Worm (Caenorhabditis elegans): ENCODE results near the gene W03C9.1.

The W03C9.1 gene

ce11 chrII:11916945-11917344 is 45.0 kb downstream of the W03C9.1 start:
- TF ChIP-seq repo-1 (tag; optimal IDR thresholded peaks at IDR 0.05) (peak; percentile 12), aptf-2 (GFP tag; conservative IDR thresholded peaks at IDR 0.05) (no peak), F57A8.1 (GFP tag; optimal IDR thresholded peaks at IDR 0.05) (no peak), ceh-79 (tag; optimal IDR thresholded peaks at IDR 0.05) (no peak), hrde-1 (tag; optimal IDR thresholded peaks at IDR 0.05; ENCODE audit: borderline replicate concordance) (no peak), F37B4.10 (GFP tag; IDR thresholded peaks at IDR 0.05) (peak; percentile 63; the same call in 1 of the 2 replicates), atf-7 (tag; optimal IDR thresholded peaks at IDR 0.05) (no peak), zfh-2 (GFP tag; conservative IDR thresholded peaks at IDR 0.05) (peak; percentile 79), snpc-1.3 (tag; optimal IDR thresholded peaks at IDR 0.05; ENCODE audit: insufficient read depth) (no peak), let-607 (tag; optimal IDR thresholded peaks at IDR 0.05) (peak in 1 of 2 experiments; percentile 17), K11D2.4 (GFP tag; IDR thresholded peaks at IDR 0.05) (0 out of 2 replicates have a peak, but pooled peaks have one; percentile 19), Y53G8AR.9 (GFP tag; conservative IDR thresholded peaks at IDR 0.05) (no peak), egrh-3 (GFP tag; IDR thresholded peaks at IDR 0.05) (peak; percentile 33; the same call in 1 of the 2 replicates)

- TF ChIP-seq tbp1 (GFP tag; optimal IDR thresholded peaks at IDR 0.05): no peak
- peak; percentile 43 for TF ChIP-seq lsl-1 (GFP tag; optimal IDR thresholded peaks at IDR 0.05)
- no peak for TF ChIP-seq snpc-1.3 (tag; optimal IDR thresholded peaks at IDR 0.05; ENCODE audit: insufficient read depth)
- TF ChIP-seq T07F8.4 (tag; optimal IDR thresholded peaks at IDR 0.05): peak; percentile 27
- TF ChIP-seq sdz-38 (tag; optimal IDR thresholded peaks at IDR 0.05): no peak
- TF ChIP-seq nhr-120 (GFP tag; IDR thresholded peaks at IDR 0.05): no peak
- TF ChIP-seq hmg-1.2 (GFP tag; IDR thresholded peaks at IDR 0.05): 0 out of 2 replicates have a peak, but pooled peaks have one; percentile 24
- no peak for TF ChIP-seq attf-5 (GFP tag; optimal IDR thresholded peaks at IDR 0.05)
- TF ChIP-seq dox-1 (GFP tag; IDR thresholded peaks at IDR 0.05): 0 out of 2 replicates have a peak, but pooled peaks have one; percentile 15
- no peak for TF ChIP-seq ceh-27 (GFP tag; optimal IDR thresholded peaks at IDR 0.05)
- no peak for TF ChIP-seq mel-28 (tag; optimal IDR thresholded peaks at IDR 0.05; ENCODE audit: borderline replicate concordance)
- TF ChIP-seq lin-26 (GFP tag; IDR thresholded peaks at IDR 0.05): peak; percentile 65
- peak; percentile 47; the same call in 1 of the 2 replicates for TF ChIP-seq pbrm-1 (GFP tag; IDR thresholded peaks at IDR 0.05)
- TF ChIP-seq die-1 (tag; optimal IDR thresholded peaks at IDR 0.05): peak; percentile 27
- peak; percentile 12 for TF ChIP-seq lin-54 (GFP tag; optimal IDR thresholded peaks at IDR 0.05)
Observed at ce11 chrII:11916555-11916941, 45.4 kb downstream of the W03C9.1 start.

DNA sequence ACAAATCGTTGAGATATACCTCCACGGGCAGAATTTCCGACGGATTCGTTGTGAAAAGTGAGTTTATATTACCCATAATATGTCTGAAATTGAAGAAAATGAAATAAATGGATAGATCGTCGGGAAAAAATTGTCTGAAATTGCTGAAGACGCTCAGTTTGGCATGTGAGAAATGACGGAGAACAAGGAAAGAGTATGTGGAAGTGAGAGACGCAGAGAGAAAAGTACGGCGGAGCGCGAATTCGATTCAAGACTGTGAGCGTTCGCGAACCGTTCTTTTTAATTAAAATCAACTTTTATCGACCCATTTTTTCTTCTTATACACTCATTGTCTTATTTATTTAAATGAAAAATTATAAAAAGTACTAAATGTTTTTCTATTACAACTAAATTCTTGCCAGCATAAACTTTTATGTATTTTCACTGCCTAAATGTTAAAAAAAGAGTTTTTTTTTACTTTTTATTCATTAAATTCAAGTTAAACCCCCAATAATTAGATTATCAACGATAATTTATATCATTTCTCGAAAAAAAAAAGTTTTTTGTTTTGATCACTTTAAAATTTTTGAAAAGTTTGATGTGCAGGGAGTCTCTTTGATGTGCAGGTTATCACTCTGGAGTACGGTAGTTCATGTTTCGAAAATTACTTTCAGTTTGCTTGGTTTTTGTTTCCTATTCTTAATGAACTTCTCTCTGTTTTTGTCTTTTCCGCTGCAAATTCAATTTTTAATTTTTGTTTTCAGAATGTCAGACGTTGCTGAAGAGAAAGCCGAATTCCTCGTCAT is 46.0 kb downstream of the W03C9.1 start, which contains the start of the genes vps-15 and hmg-12:
Gene vps-15, minus strand, starts transcription at position 83 of the 785 bp plus-strand sequence.
Gene hmg-12, plus strand, starts transcription at position 744 of the 785 bp plus-strand sequence.
- TF ChIP-seq F49E8.2 (tag; optimal IDR thresholded peaks at IDR 0.05; ENCODE audit: insufficient read depth) (peak; percentile 60), xnd-1 (tag; optimal IDR thresholded peaks at IDR 0.05) (peak; percentile 26), ekl-4 (GFP tag; IDR thresholded peaks at IDR 0.05) (no peak), rpc-1 (optimal IDR thresholded peaks at IDR 0.05) (no peak), rpc-1 (tag; optimal IDR thresholded peaks at IDR 0.05) (no peak), hmg-1.2 (GFP tag; IDR thresholded peaks at IDR 0.05) (peak; percentile 95), madf-6 (GFP tag; IDR thresholded peaks at IDR 0.05) (peak; percentile 67), dpl-1 (GFP tag; optimal IDR thresholded peaks at IDR 0.05) (peak; percentile 37), F33H1.4 (GFP tag; IDR thresholded peaks at IDR 0.05) (peak; percentile 58), lin-54 (GFP tag; optimal IDR thresholded peaks at IDR 0.05) (peak; percentile 40), K12H6.12 (tag; optimal IDR thresholded peaks at IDR 0.05) (no peak), hmg-20 (GFP tag; IDR thresholded peaks at IDR 0.05) (no peak), snpc-1.3 (tag; optimal IDR thresholded peaks at IDR 0.05; ENCODE audit: insufficient read depth) (peak; percentile 45), hlh-26 (GFP tag; conservative IDR thresholded peaks at IDR 0.05) (no peak), lsl-1 (GFP tag; optimal IDR thresholded peaks at IDR 0.05) (peak; percentile 82), D2030.7 (GFP tag; IDR thresholded peaks at IDR 0.05) (peak; percentile 17; the same call in 1 of the 2 replicates), efl-1 (GFP tag; optimal IDR thresholded peaks at IDR 0.05) (peak; percentile 19), snpc-3.4 (tag; optimal IDR thresholded peaks at IDR 0.05) (peak; percentile 20)

Data from whole organism, young adult.